Fruit fly (Drosophila melanogaster) whole organism, prepupa: Measurements from ENCODE around the gene CG7202.

ENCODE experiments used
- Blimp-1 ChIP-seq: fragments of 200-800 bp; sonication (Bioruptor generic); optimal IDR thresholded peaks from 3 replicates; lab custom pipeline; 2017; ENCODE audit warnings: missing biosample characterization, missing genetic modification characterization, mild to moderate bottlenecking, moderate library complexity, missing genetic modification reagents
- CG10631 ChIP-seq: fragments of 200-800 bp; sonication (Bioruptor generic); optimal IDR thresholded peaks from 2 replicates; lab custom pipeline; 2016; ENCODE audit warnings: missing biosample characterization, missing genetic modification characterization
- CG10669 ChIP-seq: fragments of 200-800 bp; sonication (Bioruptor generic); optimal IDR thresholded peaks from 3 replicates; lab custom pipeline; 2018; ENCODE audit warnings: missing biosample characterization, mild to moderate bottlenecking, missing genetic modification characterization, moderate library complexity
- CG11294 ChIP-seq: fragments of 200-800 bp; sonication (Bioruptor generic); IDR thresholded peaks from 2 replicates; pipeline ENCODE4 v1.3.6; 2022; ENCODE audit warnings: missing biosample characterization, missing genetic modification characterization
- CG15336 ChIP-seq: fragments of 200-800 bp; sonication (Bioruptor generic); IDR thresholded peaks from 2 replicates; pipeline ENCODE4 v1.3.6; 2022; ENCODE audit warnings: missing biosample characterization, missing genetic modification characterization
- CG1621 ChIP-seq: fragments of 200-800 bp; sonication (Bioruptor generic); optimal IDR thresholded peaks from 3 replicates; lab custom pipeline; 2018; ENCODE audit warnings: missing biosample characterization, mild to moderate bottlenecking, missing genetic modification characterization
- CG16779 ChIP-seq: fragments of 200-800 bp; sonication (Bioruptor generic); optimal IDR thresholded peaks from 3 replicates; lab custom pipeline; 2017; ENCODE audit warnings: missing biosample characterization, mild to moderate bottlenecking, missing genetic modification characterization
- CG3032 ChIP-seq: fragments of 200-800 bp; optimal IDR thresholded peaks from 2 replicates; lab custom pipeline; 2019; ENCODE audit warnings: missing biosample characterization, mild to moderate bottlenecking, missing genetic modification characterization, moderate library complexity
- CG31627 ChIP-seq: fragments of 200-800 bp; sonication (Bioruptor generic); optimal IDR thresholded peaks from 3 replicates; lab custom pipeline; 2016; ENCODE audit warnings: missing biosample characterization, missing genetic modification characterization
- CG34406 ChIP-seq: fragments of 200-800 bp; sonication (Bioruptor generic); optimal IDR thresholded peaks from 3 replicates; lab custom pipeline; 2016; ENCODE audit warnings: missing biosample characterization, missing genetic modification characterization
- CG3919 ChIP-seq: fragments of 200-800 bp; sonication (Bioruptor generic); optimal IDR thresholded peaks from 3 replicates; lab custom pipeline; 2016; ENCODE audit warnings: missing biosample characterization, missing genetic modification characterization
- CG6163 ChIP-seq: fragments of 200-800 bp; sonication (Bioruptor generic); IDR thresholded peaks from 3 replicates; pipeline ENCODE4 v1.3.6; 2022; ENCODE audit warnings: missing biosample characterization, missing genetic modification characterization
- CG6276 ChIP-seq: fragments of 200-800 bp; sonication (Bioruptor generic); optimal IDR thresholded peaks from 2 replicates; lab custom pipeline; 2017; ENCODE audit warnings: missing biosample characterization, mild to moderate bottlenecking, missing genetic modification characterization
- CG6792 ChIP-seq: fragments of 200-800 bp; sonication (Bioruptor generic); optimal IDR thresholded peaks from 3 replicates; lab custom pipeline; 2016; ENCODE audit warnings: missing biosample characterization, missing genetic modification characterization
- CG6808 ChIP-seq: fragments of 200-800 bp; sonication (Bioruptor generic); optimal IDR thresholded peaks from 3 replicates; lab custom pipeline; 2017; ENCODE audit warnings: missing biosample characterization, missing genetic modification characterization, mild to moderate bottlenecking, moderate library complexity, missing genetic modification reagents
- CG6854 ChIP-seq: fragments of 200-800 bp; sonication (Bioruptor generic); optimal IDR thresholded peaks from 2 replicates; lab custom pipeline; 2017; ENCODE audit warnings: missing biosample characterization, mild to moderate bottlenecking, missing genetic modification characterization
- CG8119 ChIP-seq: fragments of 200-800 bp; sonication (Bioruptor generic); IDR thresholded peaks from 3 replicates; pipeline ENCODE4 v1.3.6; 2022; ENCODE audit warnings: missing biosample characterization, missing genetic modification characterization
- CG8632 ChIP-seq: fragments of 200-800 bp; sonication (Bioruptor generic); optimal IDR thresholded peaks from 3 replicates; lab custom pipeline; 2016; ENCODE audit warnings: missing biosample characterization, missing genetic modification characterization
- Eip75B ChIP-seq: fragments of 200-800 bp; sonication (Bioruptor generic); optimal IDR thresholded peaks from 3 replicates; lab custom pipeline; 2016; ENCODE audit warnings: missing biosample characterization, missing genetic modification characterization
- Eip93F ChIP-seq: fragments of 200-800 bp; sonication (Bioruptor generic); optimal IDR thresholded peaks from 2 replicates; lab custom pipeline; 2016; ENCODE audit warnings: missing biosample characterization, mild to moderate bottlenecking, missing genetic modification characterization
- Ets21C ChIP-seq: fragments of 200-800 bp; sonication (Bioruptor generic); optimal IDR thresholded peaks from 3 replicates; lab custom pipeline; 2016; ENCODE audit warnings: missing biosample characterization, missing genetic modification characterization
- Ets96B ChIP-seq: fragments of 200-800 bp; optimal IDR thresholded peaks from 2 replicates; lab custom pipeline; 2019; ENCODE audit warnings: missing biosample characterization, mild to moderate bottlenecking, missing genetic modification characterization, moderate library complexity
- Lpt ChIP-seq: fragments of 200-800 bp; sonication (Bioruptor generic); optimal IDR thresholded peaks from 3 replicates; lab custom pipeline; 2016; ENCODE audit warnings: missing biosample characterization, missing genetic modification characterization
- Met ChIP-seq: fragments of 200-800 bp; sonication (Bioruptor generic); optimal IDR thresholded peaks from 3 replicates; lab custom pipeline; 2016; ENCODE audit warnings: missing biosample characterization, missing genetic modification characterization
- Sox102F ChIP-seq: fragments of 200-800 bp; sonication (Bioruptor generic); optimal IDR thresholded peaks from 2 replicates; lab custom pipeline; 2016; ENCODE audit warnings: missing biosample characterization, mild to moderate bottlenecking, missing genetic modification characterization
- Sox14 ChIP-seq: fragments of 200-800 bp; sonication (Bioruptor generic); optimal IDR thresholded peaks from 3 replicates; lab custom pipeline; 2016; ENCODE audit warnings: missing biosample characterization, missing genetic modification characterization
- achi ChIP-seq: fragments of 200-800 bp; sonication (Bioruptor generic); optimal IDR thresholded peaks from 3 replicates; lab custom pipeline; 2016; ENCODE audit warnings: missing biosample characterization, missing genetic modification characterization
- acj6 ChIP-seq: fragments of 200-800 bp; sonication (Bioruptor generic); optimal IDR thresholded peaks from 3 replicates; lab custom pipeline; 2016; ENCODE audit warnings: missing biosample characterization, missing genetic modification characterization
- dac ChIP-seq: fragments of 200-800 bp; sonication (Bioruptor generic); optimal IDR thresholded peaks from 2 replicates; lab custom pipeline; 2017; ENCODE audit warnings: missing biosample characterization, mild to moderate bottlenecking, missing genetic modification characterization
- dsx ChIP-seq: fragments of 200-800 bp; optimal IDR thresholded peaks from 3 replicates; lab custom pipeline; 2019; ENCODE audit warnings: missing biosample characterization, mild to moderate bottlenecking, missing genetic modification characterization, moderate library complexity; ENCODE audit not compliant: poor library complexity, severe bottlenecking
- eg ChIP-seq: fragments of 200-800 bp; sonication (Bioruptor generic); IDR thresholded peaks from 3 replicates; pipeline ENCODE4 v1.3.6; 2022; ENCODE audit warnings: missing biosample characterization, missing genetic modification characterization
- esn ChIP-seq: fragments of 200-800 bp; sonication (Bioruptor generic); optimal IDR thresholded peaks from 2 replicates; lab custom pipeline; 2016; ENCODE audit warnings: missing biosample characterization, mild to moderate bottlenecking, missing genetic modification characterization, moderate library complexity
- fd59A ChIP-seq: fragments of 200-800 bp; sonication (Bioruptor generic); optimal IDR thresholded peaks from 2 replicates; lab custom pipeline; 2017; ENCODE audit warnings: missing biosample characterization, mild to moderate bottlenecking, missing genetic modification characterization, missing genetic modification reagents
- fd85E ChIP-seq: fragments of 200-800 bp; sonication (Bioruptor generic); optimal IDR thresholded peaks from 3 replicates; lab custom pipeline; 2016; ENCODE audit warnings: missing biosample characterization, missing genetic modification characterization
- fkh ChIP-seq: fragments of 200-800 bp; sonication (Bioruptor generic); optimal IDR thresholded peaks from 3 replicates; lab custom pipeline; 2017; ENCODE audit warnings: missing biosample characterization, mild to moderate bottlenecking, missing genetic modification characterization, moderate library complexity
- lz ChIP-seq: fragments of 200-800 bp; sonication (Bioruptor generic); optimal IDR thresholded peaks from 3 replicates; lab custom pipeline; 2016; ENCODE audit warnings: missing biosample characterization, missing genetic modification characterization
- pdm3 ChIP-seq: fragments of 200-800 bp; sonication (Bioruptor generic); optimal IDR thresholded peaks from 3 replicates; lab custom pipeline; 2016; ENCODE audit warnings: missing biosample characterization, missing genetic modification characterization
- salr ChIP-seq, 2 experiments: fragments of 200-800 bp; sonication (Bioruptor generic); optimal IDR thresholded peaks; 3 replicates each; lab custom pipeline; 2016 to 2018; ENCODE audit warnings: missing biosample characterization in 2 of 2, missing genetic modification characterization in 2 of 2, mild to moderate bottlenecking in 1 of 2
- spab ChIP-seq: fragments of 200-800 bp; sonication (Bioruptor generic); optimal IDR thresholded peaks from 2 replicates; lab custom pipeline; 2017; ENCODE audit warnings: missing biosample characterization, mild to moderate bottlenecking, missing genetic modification characterization, missing genetic modification reagents
- ss ChIP-seq, 2 experiments: fragments of 200-800 bp; sonication (Bioruptor generic); optimal IDR thresholded peaks; 2 replicates in 1 of 2; 3 replicates in 1 of 2; lab custom pipeline; 2017 to 2018; ENCODE audit warnings: mild to moderate bottlenecking in 2 of 2, missing biosample characterization in 2 of 2, missing genetic modification characterization in 2 of 2, moderate library complexity in 1 of 2
- svp ChIP-seq: fragments of 200-800 bp; sonication (Bioruptor generic); peaks from one replicate; lab custom pipeline; 2016; ENCODE audit warnings: missing biosample characterization, missing genetic modification characterization
- topi ChIP-seq: fragments of 200-800 bp; sonication (Bioruptor generic); optimal IDR thresholded peaks from 3 replicates; lab custom pipeline; 2016; ENCODE audit warnings: missing biosample characterization, missing genetic modification characterization
- vri ChIP-seq: fragments of 200-800 bp; sonication (Bioruptor generic); optimal IDR thresholded peaks from 3 replicates; lab custom pipeline; 2016; ENCODE audit warnings: missing biosample characterization, mild to moderate bottlenecking, missing genetic modification characterization

The CG7202 gene

dm6 chr3L:21485371-21485770 is 7.2 kb downstream of the CG7202 start:
- TF ChIP-seq dsx (GFP tag; lab: Kevin White, UChicago) (peak; percentile 40), CG8119 (GFP tag; lab: Robert Waterston, UW) (peak; percentile 55), CG6163 (GFP tag; lab: Robert Waterston, UW) (peak; percentile 57; the same call in 2 of the 3 replicates), CG15336 (peak; percentile 55; the same call in 1 of the 2 replicates)

- TF ChIP-seq CG11294 (GFP tag; lab: Robert Waterston, UW) = no peak
- TF ChIP-seq dsx (GFP tag; lab: Kevin White, UChicago) = peak; percentile 2
- TF ChIP-seq Sox14 (GFP tag; lab: Kevin White, UChicago) = peak; percentile 56
- peak; percentile 2 for TF ChIP-seq CG31627 (GFP tag; lab: Kevin White, UChicago)
Measured at dm6 chr3L:21483837-21484236, 8.7 kb downstream of the CG7202 start.

dm6 chr3L:21482100-21482499 is 10.5 kb downstream of the CG7202 start:
- no peak for TF ChIP-seq CG10669 (GFP tag; lab: Kevin White, UChicago)
- TF ChIP-seq CG8632 (GFP tag; lab: Kevin White, UChicago) = no peak
- TF ChIP-seq CG6854 = no peak
- no peak for TF ChIP-seq ss (GFP tag; optimal IDR thresholded peaks at IDR 0.05; lab: Kevin White, UChicago)
- no peak for TF ChIP-seq topi (GFP tag; lab: Kevin White, UChicago)
- no peak for TF ChIP-seq Blimp-1 (GFP tag; lab: Kevin White, UChicago)

- TF ChIP-seq CG3032 (tag; lab: Kevin White, UChicago) (no peak), vri (GFP tag; lab: Kevin White, UChicago) (no peak), CG8632 (GFP tag; lab: Kevin White, UChicago) (peak; percentile 64), CG10631 (no peak), CG31627 (GFP tag; lab: Kevin White, UChicago) (peak; percentile 57), CG6808 (peak; percentile 56), achi (GFP tag; lab: Kevin White, UChicago) (peak; percentile 76), esn (GFP tag; lab: Kevin White, UChicago) (peak; percentile 76), Met (GFP tag; lab: Kevin White, UChicago) (peak; percentile 77), CG1621 (peak; percentile 63), fkh (peak; percentile 54), eg (GFP tag; lab: Robert Waterston, UW) (peak; percentile 83), pdm3 (peak; percentile 73), CG6276 (no peak), salr (GFP tag; optimal IDR thresholded peaks at IDR 0.05; lab: Kevin White, UChicago) (peak in 1 of 2 experiments; percentile 71), Sox14 (GFP tag; lab: Kevin White, UChicago) (peak; percentile 21), Eip93F (no peak), CG6792 (GFP tag; lab: Kevin White, UChicago) (peak; percentile 68), CG3919 (GFP tag; lab: Kevin White, UChicago) (peak; percentile 89), dsx (GFP tag; lab: Kevin White, UChicago) (peak; percentile 61), dac (GFP tag; lab: Kevin White, UChicago) (peak; percentile 59), svp (GFP tag; lab: Kevin White, UChicago) (no peak), Sox102F (GFP tag; lab: Kevin White, UChicago) (peak; percentile 67), spab (GFP tag; lab: Kevin White, UChicago) (peak; percentile 36), fd85E (GFP tag; lab: Kevin White, UChicago) (peak; percentile 72), CG34406 (GFP tag; lab: Kevin White, UChicago) (peak; percentile 77), CG6854 (peak; percentile 92), acj6 (GFP tag; lab: Kevin White, UChicago) (peak; percentile 73), CG6163 (GFP tag; lab: Robert Waterston, UW) (peak; percentile 87), topi (GFP tag; lab: Kevin White, UChicago) (peak; percentile 63), ss (GFP tag; optimal IDR thresholded peaks at IDR 0.05; lab: Kevin White, UChicago) (peak; percentile 30 to 79), Eip75B (GFP tag; lab: Kevin White, UChicago) (peak; percentile 73), CG8119 (GFP tag; lab: Robert Waterston, UW) (no peak), Ets21C (GFP tag; lab: Kevin White, UChicago) (peak; percentile 1), lz (GFP tag; lab: Kevin White, UChicago) (peak; percentile 71), CG16779 (peak; percentile 48), Ets96B (tag; lab: Kevin White, UChicago) (no peak), Lpt (peak; percentile 16), fd59A (GFP tag; lab: Kevin White, UChicago) (peak; percentile 41)
Measured at dm6 chr3L:21479636-21480035, 12.9 kb downstream of the CG7202 start.
